Fruit fly (Drosophila melanogaster): Measurements from ENCODE around the gene CG8188.
A peak's percentile ranks its signal among the peaks of the same experiment; 100 is the strongest.

CG8188 gene

dm6 chrX:17726551-17727180, 23.8 kb upstream of the CG8188 start (continued):
- TF ChIP-seq Usf (GFP tag; optimal IDR thresholded peaks at IDR 0.05), result no peak
- TF ChIP-seq klu (GFP tag; IDR thresholded peaks at IDR 0.05), result no peak
- TF ChIP-seq slp2 (GFP tag; optimal IDR thresholded peaks at IDR 0.05), result no peak
- TF ChIP-seq shn (GFP tag; optimal IDR thresholded peaks at IDR 0.05), result no peak
- peak; percentile 49; the same call in 1 of the 2 replicates for TF ChIP-seq Xrp1 (GFP tag; IDR thresholded peaks at IDR 0.05)
- TF ChIP-seq CG8924 (tag; optimal IDR thresholded peaks at IDR 0.05), result peak; percentile 21
- peak; percentile 52 for TF ChIP-seq gem (tag; optimal IDR thresholded peaks at IDR 0.05)
- no peak for TF ChIP-seq CG5180 (GFP tag; optimal IDR thresholded peaks at IDR 0.05)
- no peak for TF ChIP-seq zfh1 (GFP tag; IDR thresholded peaks at IDR 0.05)
- no peak for TF ChIP-seq pfk (GFP tag; optimal IDR thresholded peaks at IDR 0.05)
- no peak for TF ChIP-seq insv (GFP tag; optimal IDR thresholded peaks at IDR 0.05)
- no peak for TF ChIP-seq NK7.1 (GFP tag; optimal IDR thresholded peaks at IDR 0.05)
- TF ChIP-seq CG2129 (GFP tag; IDR thresholded peaks at IDR 0.05; ENCODE audit: partially characterized antibody), result no peak
- TF ChIP-seq CG4730 (GFP tag; IDR thresholded peaks at IDR 0.05), result no peak
- TF ChIP-seq Med (GFP tag), result no peak
- no peak for TF ChIP-seq az2 (GFP tag; optimal IDR thresholded peaks at IDR 0.05)
- TF ChIP-seq CG10654 (GFP tag; optimal IDR thresholded peaks at IDR 0.05), result no peak
- TF ChIP-seq CG10209 (GFP tag; optimal IDR thresholded peaks at IDR 0.05), result peak; percentile 20
- peak; percentile 38; the same call in 1 of the 2 replicates for TF ChIP-seq Ada2b (GFP tag; IDR thresholded peaks at IDR 0.05)
- no peak for TF ChIP-seq B-H1 (GFP tag; IDR thresholded peaks at IDR 0.05)
- no peak for TF ChIP-seq Ravus (GFP tag; IDR thresholded peaks at IDR 0.05)
- peak; percentile 31 for TF ChIP-seq CG10267 (tag; optimal IDR thresholded peaks at IDR 0.05)
- no peak for TF ChIP-seq CG9797 (GFP tag; optimal IDR thresholded peaks at IDR 0.05)
- peak; percentile 55 for TF ChIP-seq CG13424 (tag; optimal IDR thresholded peaks at IDR 0.05)
- no peak for TF ChIP-seq br (optimal IDR thresholded peaks at IDR 0.05)
- TF ChIP-seq CG3281 (GFP tag; optimal IDR thresholded peaks at IDR 0.05), result peak; percentile 52

- TF ChIP-seq CG13894 (tag; optimal IDR thresholded peaks at IDR 0.05) (no peak), CG14965 (GFP tag; optimal IDR thresholded peaks at IDR 0.05; ENCODE audit: borderline replicate concordance) (no peak), nom (GFP tag; optimal IDR thresholded peaks at IDR 0.05) (peak; percentile 93), Trl (optimal IDR thresholded peaks at IDR 0.05) (peak in 1 of 2 experiments; percentile 23), Trl (GFP tag; optimal IDR thresholded peaks at IDR 0.05) (no peak), CG6654 (GFP tag; optimal IDR thresholded peaks at IDR 0.05) (no peak), chinmo (GFP tag; IDR thresholded peaks at IDR 0.05; ENCODE audit: partially characterized antibody) (0 out of 4 replicates have a peak, but pooled peaks have one; percentile 59), CG17912 (GFP tag; optimal IDR thresholded peaks at IDR 0.05) (no peak), slp2 (GFP tag; optimal IDR thresholded peaks at IDR 0.05) (no peak), CG9932 (GFP tag; IDR thresholded peaks at IDR 0.05) (no peak), crol (GFP tag; IDR thresholded peaks at IDR 0.05) (peak; percentile 89), CG15601 (tag; optimal IDR thresholded peaks at IDR 0.05) (no peak), row (GFP tag; IDR thresholded peaks at IDR 0.05) (no peak), CG8388 (GFP tag; optimal IDR thresholded peaks at IDR 0.05) (peak; percentile 77), ranshi (GFP tag; IDR thresholded peaks at IDR 0.05) (no peak), sd (tag; optimal IDR thresholded peaks at IDR 0.05) (no peak), CG3995 (GFP tag; optimal IDR thresholded peaks at IDR 0.05) (no peak), pfk (GFP tag; optimal IDR thresholded peaks at IDR 0.05) (peak; percentile 53), bigmax (GFP tag; optimal IDR thresholded peaks at IDR 0.05) (no peak), gem (tag; optimal IDR thresholded peaks at IDR 0.05) (no peak), BtbVII (GFP tag; optimal IDR thresholded peaks at IDR 0.05) (no peak), hbn (GFP tag; IDR thresholded peaks at IDR 0.05; ENCODE audit: partially characterized antibody) (no peak), odd (GFP tag; optimal IDR thresholded peaks at IDR 0.05) (no peak), sens (GFP tag) (peak; percentile 15), esg (GFP tag; conservative IDR thresholded peaks at IDR 0.05) (no peak), cg (GFP tag; optimal IDR thresholded peaks at IDR 0.05) (no peak), crp (GFP tag; optimal IDR thresholded peaks at IDR 0.05) (peak in 1 of 2 experiments; percentile 36)
Observed at dm6 chrX:17725937-17726489, 23.2 kb upstream of the CG8188 start.
